Worm (Caenorhabditis elegans): ENCODE results near the gene C05D10.4.

DNA sequence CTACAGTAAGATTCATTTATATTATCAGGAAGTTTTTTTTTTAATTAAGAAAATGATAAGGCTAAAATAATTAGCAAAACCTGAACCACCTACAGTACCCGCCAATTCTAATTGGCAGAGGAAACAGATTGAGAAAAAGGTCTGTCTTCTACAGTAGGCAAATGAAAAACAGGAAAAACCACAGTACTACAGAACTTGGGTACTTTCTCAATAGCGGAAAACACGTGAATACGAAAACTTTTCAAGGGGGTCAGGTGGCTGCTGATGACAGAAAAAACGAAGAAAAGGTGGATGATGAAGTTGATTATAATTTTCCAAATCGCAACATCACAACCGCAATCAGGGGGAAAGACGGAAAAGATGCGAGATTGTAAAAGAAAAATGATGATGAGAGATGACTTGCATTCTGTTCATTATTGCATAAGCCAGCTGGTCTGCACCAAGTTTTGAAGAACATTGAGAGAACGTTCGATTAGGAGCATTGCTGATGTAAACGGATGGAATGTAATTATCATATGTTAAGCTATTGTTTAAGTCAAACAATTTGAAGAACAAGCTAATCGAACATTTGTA is 41.8 kb upstream of the C05D10.4 start:
- TF ChIP-seq nhr-11 (tag; optimal IDR thresholded peaks at IDR 0.05) (no peak), lir-3 (tag; optimal IDR thresholded peaks at IDR 0.05; ENCODE audit: poor library complexity) (no peak), aha-1 (tag; optimal IDR thresholded peaks at IDR 0.05) (no peak), sox-4 (tag; optimal IDR thresholded peaks at IDR 0.05) (no peak), nhr-77 (tag; optimal IDR thresholded peaks at IDR 0.05) (no peak), nhr-28 (tag; optimal IDR thresholded peaks at IDR 0.05) (no peak), nhr-20 (tag; optimal IDR thresholded peaks at IDR 0.05) (peak; percentile 1), tbx-2 (tag; optimal IDR thresholded peaks at IDR 0.05) (no peak), fos-1 (tag; optimal IDR thresholded peaks at IDR 0.05) (no peak)

Measured in whole organism, L1 larva.